Fruit fly (Drosophila melanogaster): ENCODE data around the gene CG43061.

CG43061 gene

dm6 chr3R:8027203-8027688 is 22.2 kb upstream of the CG43061 start (continued):
- peak in 1 of 2 experiments; percentile 41 for TF ChIP-seq insv (GFP tag; optimal IDR thresholded peaks at IDR 0.05)
- TF ChIP-seq Fer1 (GFP tag; optimal IDR thresholded peaks at IDR 0.05): peak; percentile 86
- TF ChIP-seq gt (GFP tag; IDR thresholded peaks at IDR 0.05): no peak
- peak; percentile 88 for TF ChIP-seq fd3F (GFP tag; optimal IDR thresholded peaks at IDR 0.05)
- no peak for TF ChIP-seq nerfin-2 (GFP tag; IDR thresholded peaks at IDR 0.05; ENCODE audit: partially characterized antibody)
- no peak for TF ChIP-seq maf-S (GFP tag; optimal IDR thresholded peaks at IDR 0.05)
- TF ChIP-seq sr (GFP tag; IDR thresholded peaks at IDR 0.05): no peak
- TF ChIP-seq tin (GFP tag; optimal IDR thresholded peaks at IDR 0.05): peak; percentile 60
- TF ChIP-seq CG18476 (GFP tag; optimal IDR thresholded peaks at IDR 0.05): peak; percentile 64
- peak; percentile 68 for TF ChIP-seq CG8281 (tag; optimal IDR thresholded peaks at IDR 0.05)
- no peak for TF ChIP-seq Lpt (GFP tag; optimal IDR thresholded peaks at IDR 0.05)
- no peak for TF ChIP-seq MBD-R2 (GFP tag; IDR thresholded peaks at IDR 0.05)
- no peak for TF ChIP-seq bbx (GFP tag; IDR thresholded peaks at IDR 0.05; ENCODE audit: partially characterized antibody)
- TF ChIP-seq CG8765 (GFP tag; IDR thresholded peaks at IDR 0.05): no peak
- TF ChIP-seq pita (GFP tag; optimal IDR thresholded peaks at IDR 0.05): no peak
- no peak for TF ChIP-seq mld (GFP tag; IDR thresholded peaks at IDR 0.05; ENCODE audit: partially characterized antibody)
- peak in 1 of 2 experiments; percentile 89 for TF ChIP-seq dpn (GFP tag; optimal IDR thresholded peaks at IDR 0.05)
- no peak for TF ChIP-seq fd64A (GFP tag; optimal IDR thresholded peaks at IDR 0.05)
- peak; percentile 5 for TF ChIP-seq jing (GFP tag; optimal IDR thresholded peaks at IDR 0.05)
- TF ChIP-seq CG17912 (GFP tag; optimal IDR thresholded peaks at IDR 0.05): peak; percentile 35
- TF ChIP-seq fd96Cb (tag; optimal IDR thresholded peaks at IDR 0.05): peak; percentile 83
- TF ChIP-seq CG12299 (tag; optimal IDR thresholded peaks at IDR 0.05): peak; percentile 85
- no peak for TF ChIP-seq Ets97D (GFP tag; optimal IDR thresholded peaks at IDR 0.05)
- TF ChIP-seq Meics (GFP tag; optimal IDR thresholded peaks at IDR 0.05): peak; percentile 91
- TF ChIP-seq CG13287 (GFP tag; IDR thresholded peaks at IDR 0.05; ENCODE audit: partially characterized antibody): no peak; the same call in 1 of the 2 replicates
- TF ChIP-seq tap (tag; optimal IDR thresholded peaks at IDR 0.05): peak; percentile 77
- peak; percentile 82 for TF ChIP-seq CG3847 (GFP tag; IDR thresholded peaks at IDR 0.05)
- peak; percentile 89 for TF ChIP-seq Asciz (GFP tag; optimal IDR thresholded peaks at IDR 0.05)
- peak; percentile 27 for TF ChIP-seq mam (GFP tag; optimal IDR thresholded peaks at IDR 0.05)
- no peak for TF ChIP-seq D (optimal IDR thresholded peaks at IDR 0.05)
- TF ChIP-seq D (GFP tag; optimal IDR thresholded peaks at IDR 0.05): peak; percentile 82
- no peak for TF ChIP-seq yki (optimal IDR thresholded peaks at IDR 0.05)
- TF ChIP-seq sisA (GFP tag; IDR thresholded peaks at IDR 0.05): peak; percentile 63
- TF ChIP-seq Myb (GFP tag; optimal IDR thresholded peaks at IDR 0.05): peak; percentile 8
- no peak for TF ChIP-seq sd (tag; optimal IDR thresholded peaks at IDR 0.05)
- TF ChIP-seq lbe (GFP tag; optimal IDR thresholded peaks at IDR 0.05): peak; percentile 46
- no peak for TF ChIP-seq CG2129 (GFP tag; IDR thresholded peaks at IDR 0.05; ENCODE audit: partially characterized antibody)
- TF ChIP-seq CG12659 (GFP tag; optimal IDR thresholded peaks at IDR 0.05): peak; percentile 94
- peak; percentile 50 for TF ChIP-seq seq (GFP tag; IDR thresholded peaks at IDR 0.05)
- peak; percentile 69 for TF ChIP-seq E2f1 (GFP tag; IDR thresholded peaks at IDR 0.05)
- no peak for TF ChIP-seq CG12236 (GFP tag; optimal IDR thresholded peaks at IDR 0.05)
- no peak for TF ChIP-seq pros (GFP tag; optimal IDR thresholded peaks at IDR 0.05)
- peak; percentile 80 for TF ChIP-seq CG9817 (tag; optimal IDR thresholded peaks at IDR 0.05)
- TF ChIP-seq crc (GFP tag; optimal IDR thresholded peaks at IDR 0.05): no peak
- peak; percentile 78 for TF ChIP-seq CG1602 (GFP tag; optimal IDR thresholded peaks at IDR 0.05)
- no peak for TF ChIP-seq Rx (GFP tag; IDR thresholded peaks at IDR 0.05)
- TF ChIP-seq CG2199 (GFP tag; IDR thresholded peaks at IDR 0.05): no peak
- TF ChIP-seq CG13894 (tag; optimal IDR thresholded peaks at IDR 0.05): peak; percentile 40
- TF ChIP-seq ftz-f1 (GFP tag; optimal IDR thresholded peaks at IDR 0.05): no peak
- no peak for TF ChIP-seq HmgD (GFP tag; optimal IDR thresholded peaks at IDR 0.05)
- peak; percentile 78 for TF ChIP-seq Chrac-16 (GFP tag; optimal IDR thresholded peaks at IDR 0.05)
- no peak for TF ChIP-seq toy (GFP tag; IDR thresholded peaks at IDR 0.05)

Data from whole organism, embryonic.